Fruit fly (Drosophila melanogaster) Kc167 (cell line): Measurements from ENCODE around the gene Hsc70-3.
"Not testable (repeated sequence)": the region's sequence is repeated elsewhere in the genome, so short reads cannot be mapped to it uniquely, and the experiment has no call there.

Source experiments
- insv ChIP-seq: fragments of >200 bp; optimal IDR thresholded peaks from 3 replicates; lab custom pipeline; 2018; ENCODE audit warnings: missing external identifiers
- ttk ChIP-seq: sonication (Bioruptor generic); optimal IDR thresholded peaks from 2 replicates; lab custom pipeline; 2017; ENCODE audit warnings: missing external identifiers

dm6 chrX:11753973-11754372 is 52.9 kb downstream of the Hsc70-3 start, which contains the start of gene m:
- not testable (repeated sequence) for TF ChIP-seq insv, ttk (lab: Kevin White, UChicago)
